Fruit fly (Drosophila melanogaster): ENCODE data around the gene CG11686.

The CG11686 gene

dm6 chr3R:13288763-13289312 is 28.7 kb downstream of the CG11686 start, which contains the start of gene apn (continued):
- peak; percentile 23 for TF ChIP-seq lab (GFP tag; optimal IDR thresholded peaks at IDR 0.05)
- TF ChIP-seq vnd (GFP tag; IDR thresholded peaks at IDR 0.05; ENCODE audit: partially characterized antibody) = no peak
- TF ChIP-seq sens (GFP tag) = peak; percentile 83
- TF ChIP-seq pum (GFP tag; optimal IDR thresholded peaks at IDR 0.05) = no peak
- no peak for TF ChIP-seq ATbp (GFP tag; optimal IDR thresholded peaks at IDR 0.05)
- TF ChIP-seq CG9817 (tag; optimal IDR thresholded peaks at IDR 0.05) = no peak
- TF ChIP-seq CG12769 (tag; optimal IDR thresholded peaks at IDR 0.05) = no peak
- TF ChIP-seq CG4282 (GFP tag; optimal IDR thresholded peaks at IDR 0.05) = no peak
- TF ChIP-seq Lim3 (GFP tag; IDR thresholded peaks at IDR 0.05) = no peak
- TF ChIP-seq tx (GFP tag; optimal IDR thresholded peaks at IDR 0.05) = no peak
- TF ChIP-seq NK7.1 (GFP tag; optimal IDR thresholded peaks at IDR 0.05) = no peak
- no peak for TF ChIP-seq CG14710 (tag; optimal IDR thresholded peaks at IDR 0.05)
- no peak for TF ChIP-seq sd (tag; optimal IDR thresholded peaks at IDR 0.05)
- peak; percentile 25 for TF ChIP-seq unpg (GFP tag; optimal IDR thresholded peaks at IDR 0.05)
- TF ChIP-seq Opbp (GFP tag; IDR thresholded peaks at IDR 0.05; ENCODE audit: partially characterized antibody) = no peak
- TF ChIP-seq fd102C (GFP tag; optimal IDR thresholded peaks at IDR 0.05) = no peak
- no peak for TF ChIP-seq p53 (GFP tag; optimal IDR thresholded peaks at IDR 0.05)
- TF ChIP-seq Fer2 (tag; optimal IDR thresholded peaks at IDR 0.05) = no peak
- no peak for TF ChIP-seq ranshi (GFP tag; IDR thresholded peaks at IDR 0.05)
- 0 out of 2 replicates have a peak, but pooled peaks have one; percentile 3 for TF ChIP-seq slbo (GFP tag; IDR thresholded peaks at IDR 0.05)
- no peak for TF ChIP-seq CG16863 (GFP tag; optimal IDR thresholded peaks at IDR 0.05)
- no peak for TF ChIP-seq sim (GFP tag; IDR thresholded peaks at IDR 0.05)
- no peak for TF ChIP-seq jumu (GFP tag; optimal IDR thresholded peaks at IDR 0.05)
- no peak for TF ChIP-seq bab2 (GFP tag; optimal IDR thresholded peaks at IDR 0.05)
- no peak for TF ChIP-seq Mes4 (GFP tag; optimal IDR thresholded peaks at IDR 0.05)
- no peak for TF ChIP-seq TFAM (GFP tag; optimal IDR thresholded peaks at IDR 0.05)
- no peak for TF ChIP-seq Dek (tag; optimal IDR thresholded peaks at IDR 0.05)
- no peak for TF ChIP-seq CG3407 (GFP tag; optimal IDR thresholded peaks at IDR 0.05)
- no peak for TF ChIP-seq Fer3 (tag; optimal IDR thresholded peaks at IDR 0.05)
- no peak for TF ChIP-seq Meics (GFP tag; optimal IDR thresholded peaks at IDR 0.05)
- TF ChIP-seq H2.0 (GFP tag; IDR thresholded peaks at IDR 0.05) = 0 out of 2 replicates have a peak, but pooled peaks have one; percentile 7
- no peak for TF ChIP-seq CG31441 (GFP tag; IDR thresholded peaks at IDR 0.05)
- TF ChIP-seq dmrt99B (tag; optimal IDR thresholded peaks at IDR 0.05) = peak; percentile 48
- TF ChIP-seq oc (tag; optimal IDR thresholded peaks at IDR 0.05) = no peak
- no peak for TF ChIP-seq nerfin-2 (GFP tag; IDR thresholded peaks at IDR 0.05; ENCODE audit: partially characterized antibody)
- no peak for TF ChIP-seq chif (GFP tag; optimal IDR thresholded peaks at IDR 0.05)
- TF ChIP-seq Nf-YB (GFP tag; optimal IDR thresholded peaks at IDR 0.05) = no peak
- no peak for TF ChIP-seq Side (GFP tag; optimal IDR thresholded peaks at IDR 0.05)
- TF ChIP-seq CG13894 (tag; optimal IDR thresholded peaks at IDR 0.05) = no peak

- TF ChIP-seq Doc2 (GFP tag; IDR thresholded peaks at IDR 0.05) = 0 out of 2 replicates have a peak, but pooled peaks have one; percentile 29
- TF ChIP-seq pita (GFP tag; optimal IDR thresholded peaks at IDR 0.05) = no peak
These were observed 30.2 kb downstream of the CG11686 start, which contains the start of gene Osi22 for dm6 chr3R:13290329-13290728. Gene Osi22 (plus strand): TSS chr3R:13290629.

Measured in whole organism, embryonic.